Fruit fly (Drosophila melanogaster) whole organism, prepupa: ENCODE data around the gene Sec71.

ENCODE experiments used
- CG10631 ChIP-seq: fragments of 200-800 bp; sonication (Bioruptor generic); optimal IDR thresholded peaks from 2 replicates; lab custom pipeline; 2016; ENCODE audit warnings: missing biosample characterization, missing genetic modification characterization
- CG11294 ChIP-seq: fragments of 200-800 bp; sonication (Bioruptor generic); IDR thresholded peaks from 2 replicates; pipeline ENCODE4 v1.3.6; 2022; ENCODE audit warnings: missing biosample characterization, missing genetic modification characterization
- CG11902 ChIP-seq: fragments of 200-800 bp; sonication (Bioruptor generic); optimal IDR thresholded peaks from 3 replicates; lab custom pipeline; 2016; ENCODE audit warnings: missing biosample characterization, missing genetic modification characterization
- CG31627 ChIP-seq: fragments of 200-800 bp; sonication (Bioruptor generic); optimal IDR thresholded peaks from 3 replicates; lab custom pipeline; 2016; ENCODE audit warnings: missing biosample characterization, missing genetic modification characterization
- CG4318 ChIP-seq: fragments of 200-800 bp; sonication (Bioruptor generic); optimal IDR thresholded peaks from 3 replicates; lab custom pipeline; 2017; ENCODE audit warnings: missing biosample characterization, mild to moderate bottlenecking, missing genetic modification characterization
- CG6276 ChIP-seq: fragments of 200-800 bp; sonication (Bioruptor generic); optimal IDR thresholded peaks from 2 replicates; lab custom pipeline; 2017; ENCODE audit warnings: missing biosample characterization, mild to moderate bottlenecking, missing genetic modification characterization
- CG6808 ChIP-seq: fragments of 200-800 bp; sonication (Bioruptor generic); optimal IDR thresholded peaks from 3 replicates; lab custom pipeline; 2017; ENCODE audit warnings: missing biosample characterization, missing genetic modification characterization, mild to moderate bottlenecking, moderate library complexity, missing genetic modification reagents
- CG6854 ChIP-seq: fragments of 200-800 bp; sonication (Bioruptor generic); optimal IDR thresholded peaks from 2 replicates; lab custom pipeline; 2017; ENCODE audit warnings: missing biosample characterization, mild to moderate bottlenecking, missing genetic modification characterization
- CG8119 ChIP-seq: fragments of 200-800 bp; sonication (Bioruptor generic); IDR thresholded peaks from 3 replicates; pipeline ENCODE4 v1.3.6; 2022; ENCODE audit warnings: missing biosample characterization, missing genetic modification characterization
- CG8319 ChIP-seq: fragments of 200-800 bp; sonication (Bioruptor generic); optimal IDR thresholded peaks from 3 replicates; lab custom pipeline; 2016; ENCODE audit warnings: missing biosample characterization, missing genetic modification characterization
- CG9139 ChIP-seq: fragments of 200-800 bp; sonication (Bioruptor generic); optimal IDR thresholded peaks from 3 replicates; lab custom pipeline; 2017; ENCODE audit warnings: missing biosample characterization, mild to moderate bottlenecking, missing genetic modification characterization
- Eip78C ChIP-seq: fragments of 200-800 bp; sonication (Bioruptor generic); peaks from one replicate; lab custom pipeline; 2016; ENCODE audit warnings: missing biosample characterization, missing genetic modification characterization
- Ets21C ChIP-seq: fragments of 200-800 bp; sonication (Bioruptor generic); optimal IDR thresholded peaks from 3 replicates; lab custom pipeline; 2016; ENCODE audit warnings: missing biosample characterization, missing genetic modification characterization
- Ets96B ChIP-seq: fragments of 200-800 bp; optimal IDR thresholded peaks from 2 replicates; lab custom pipeline; 2019; ENCODE audit warnings: missing biosample characterization, mild to moderate bottlenecking, missing genetic modification characterization, moderate library complexity
- Gug ChIP-seq: fragments of 200-800 bp; sonication (Bioruptor generic); IDR thresholded peaks from 2 replicates; pipeline ENCODE4 v1.3.6; 2022; ENCODE audit warnings: missing biosample characterization, missing genetic modification characterization
- Hr38 ChIP-seq: sonication (Bioruptor generic); optimal IDR thresholded peaks from 2 replicates; lab custom pipeline; 2016; ENCODE audit warnings: missing biosample characterization, missing genetic modification characterization
- Hr39 ChIP-seq: fragments of 200-800 bp; sonication (Bioruptor generic); optimal IDR thresholded peaks from 2 replicates; lab custom pipeline; 2016; ENCODE audit warnings: missing biosample characterization, missing genetic modification characterization
- Lpt ChIP-seq: fragments of 200-800 bp; sonication (Bioruptor generic); optimal IDR thresholded peaks from 3 replicates; lab custom pipeline; 2016; ENCODE audit warnings: missing biosample characterization, missing genetic modification characterization
- OdsH ChIP-seq: fragments of 200-800 bp; sonication (Bioruptor generic); optimal IDR thresholded peaks from 3 replicates; lab custom pipeline; 2016; ENCODE audit warnings: missing biosample characterization, missing genetic modification characterization
- Smox ChIP-seq: fragments of 200-800 bp; sonication (Bioruptor generic); optimal IDR thresholded peaks from 3 replicates; lab custom pipeline; 2016; ENCODE audit warnings: missing biosample characterization, missing genetic modification characterization
- Sox14 ChIP-seq: fragments of 200-800 bp; sonication (Bioruptor generic); optimal IDR thresholded peaks from 3 replicates; lab custom pipeline; 2016; ENCODE audit warnings: missing biosample characterization, missing genetic modification characterization
- Sox15 ChIP-seq: fragments of 200-800 bp; sonication (Bioruptor generic); optimal IDR thresholded peaks from 3 replicates; lab custom pipeline; 2016; ENCODE audit warnings: missing biosample characterization, missing genetic modification characterization
- acj6 ChIP-seq: fragments of 200-800 bp; sonication (Bioruptor generic); optimal IDR thresholded peaks from 3 replicates; lab custom pipeline; 2016; ENCODE audit warnings: missing biosample characterization, missing genetic modification characterization
- dac ChIP-seq: fragments of 200-800 bp; sonication (Bioruptor generic); optimal IDR thresholded peaks from 2 replicates; lab custom pipeline; 2017; ENCODE audit warnings: missing biosample characterization, mild to moderate bottlenecking, missing genetic modification characterization
- dsx ChIP-seq: fragments of 200-800 bp; optimal IDR thresholded peaks from 3 replicates; lab custom pipeline; 2019; ENCODE audit warnings: missing biosample characterization, mild to moderate bottlenecking, missing genetic modification characterization, moderate library complexity; ENCODE audit not compliant: poor library complexity, severe bottlenecking
- esn ChIP-seq: fragments of 200-800 bp; sonication (Bioruptor generic); optimal IDR thresholded peaks from 2 replicates; lab custom pipeline; 2016; ENCODE audit warnings: missing biosample characterization, mild to moderate bottlenecking, missing genetic modification characterization, moderate library complexity
- fd59A ChIP-seq: fragments of 200-800 bp; sonication (Bioruptor generic); optimal IDR thresholded peaks from 2 replicates; lab custom pipeline; 2017; ENCODE audit warnings: missing biosample characterization, mild to moderate bottlenecking, missing genetic modification characterization, missing genetic modification reagents
- pdm3 ChIP-seq: fragments of 200-800 bp; sonication (Bioruptor generic); optimal IDR thresholded peaks from 3 replicates; lab custom pipeline; 2016; ENCODE audit warnings: missing biosample characterization, missing genetic modification characterization
- ss ChIP-seq, 2 experiments: fragments of 200-800 bp; sonication (Bioruptor generic); optimal IDR thresholded peaks; 2 replicates in 1 of 2; 3 replicates in 1 of 2; lab custom pipeline; 2017 to 2018; ENCODE audit warnings: mild to moderate bottlenecking in 2 of 2, missing biosample characterization in 2 of 2, missing genetic modification characterization in 2 of 2, moderate library complexity in 1 of 2
- topi ChIP-seq: fragments of 200-800 bp; sonication (Bioruptor generic); optimal IDR thresholded peaks from 3 replicates; lab custom pipeline; 2016; ENCODE audit warnings: missing biosample characterization, missing genetic modification characterization
- vri ChIP-seq: fragments of 200-800 bp; sonication (Bioruptor generic); optimal IDR thresholded peaks from 3 replicates; lab custom pipeline; 2016; ENCODE audit warnings: missing biosample characterization, mild to moderate bottlenecking, missing genetic modification characterization

Gene Sec71

DNA sequence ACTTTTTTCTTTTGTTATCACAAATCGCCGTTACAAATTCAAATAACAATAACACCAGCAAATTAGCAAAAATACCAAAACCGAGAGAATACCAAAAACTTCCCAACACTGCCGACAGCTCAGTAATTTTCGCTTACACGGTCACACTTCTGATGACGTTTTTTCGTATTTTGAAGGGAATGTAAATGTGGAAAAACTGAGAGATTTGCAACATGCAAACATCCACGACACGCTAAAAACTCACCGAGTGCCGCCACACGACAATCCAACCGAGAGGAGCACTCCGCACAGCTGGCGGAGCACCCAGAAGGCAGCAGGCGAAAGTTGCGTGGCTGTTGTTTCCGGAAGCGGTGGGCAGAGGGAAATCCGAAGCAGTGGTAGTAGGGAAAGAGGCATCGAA lies at the start of gene Sec71:
Gene Sec71, plus strand, starts transcription at position 117 of the 400 bp plus-strand sequence.
- TF ChIP-seq Ets21C (no peak), Gug (GFP tag; lab: Robert Waterston, UW) (no peak), Lpt (GFP tag; lab: Kevin White, UChicago) (no peak), dsx (GFP tag; lab: Kevin White, UChicago) (no peak), Hr38 (GFP tag; lab: Kevin White, UChicago) (no peak), esn (peak; percentile 11), OdsH (GFP tag; lab: Kevin White, UChicago) (no peak), CG11294 (GFP tag; lab: Robert Waterston, UW) (no peak), Hr39 (GFP tag; lab: Kevin White, UChicago) (no peak), CG8319 (GFP tag; lab: Kevin White, UChicago) (no peak), Smox (GFP tag; lab: Kevin White, UChicago) (no peak), CG6276 (GFP tag; lab: Kevin White, UChicago) (no peak), topi (no peak), CG4318 (GFP tag; lab: Kevin White, UChicago) (no peak), Ets96B (tag; lab: Kevin White, UChicago) (no peak), vri (GFP tag; lab: Kevin White, UChicago) (no peak), CG6854 (peak; percentile 19)

DNA sequence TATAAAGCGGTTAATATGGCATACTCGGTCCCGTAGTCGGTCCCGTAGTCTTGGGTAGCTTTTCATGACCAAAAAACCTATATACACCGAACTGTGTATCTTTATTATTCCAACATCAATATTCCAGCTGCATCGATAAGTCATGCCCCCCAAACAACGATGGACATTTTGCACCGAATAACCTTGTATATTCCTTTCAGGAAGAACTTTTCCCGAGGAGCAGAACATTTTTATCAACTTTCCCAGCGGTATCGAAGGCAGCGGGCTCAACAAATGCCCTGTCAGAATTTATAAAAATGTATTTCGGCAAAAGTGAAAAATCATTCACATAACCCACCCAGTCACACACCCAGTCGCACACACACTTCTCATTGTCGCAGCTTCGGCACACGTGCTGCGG lies 46.7 kb upstream of the Sec71 start, which contains the start of gene TM9SF4:
Gene TM9SF4, plus strand, starts transcription at position 301 of the 400 bp plus-strand sequence.
- TF ChIP-seq ss (GFP tag; optimal IDR thresholded peaks at IDR 0.05; lab: Kevin White, UChicago), result no peak
- TF ChIP-seq fd59A (GFP tag; lab: Kevin White, UChicago), result no peak
- no peak for TF ChIP-seq CG10631 (GFP tag; lab: Kevin White, UChicago)
- no peak for TF ChIP-seq dsx (GFP tag; lab: Kevin White, UChicago)
- no peak for TF ChIP-seq dac (GFP tag; lab: Kevin White, UChicago)
- no peak for TF ChIP-seq acj6 (GFP tag; lab: Kevin White, UChicago)
- TF ChIP-seq CG11902, result no peak
- TF ChIP-seq CG8119 (GFP tag; lab: Robert Waterston, UW), result no peak
- no peak for TF ChIP-seq CG9139 (GFP tag; lab: Kevin White, UChicago)
- TF ChIP-seq Eip78C (GFP tag; lab: Kevin White, UChicago), result no peak
- no peak for TF ChIP-seq CG8319 (GFP tag; lab: Kevin White, UChicago)
- no peak for TF ChIP-seq Lpt (GFP tag; lab: Kevin White, UChicago)
- TF ChIP-seq Hr38 (GFP tag; lab: Kevin White, UChicago), result no peak
- TF ChIP-seq esn, result no peak
- no peak for TF ChIP-seq Sox15 (GFP tag; lab: Kevin White, UChicago)
- no peak for TF ChIP-seq Sox14
- TF ChIP-seq Ets21C, result no peak

DNA sequence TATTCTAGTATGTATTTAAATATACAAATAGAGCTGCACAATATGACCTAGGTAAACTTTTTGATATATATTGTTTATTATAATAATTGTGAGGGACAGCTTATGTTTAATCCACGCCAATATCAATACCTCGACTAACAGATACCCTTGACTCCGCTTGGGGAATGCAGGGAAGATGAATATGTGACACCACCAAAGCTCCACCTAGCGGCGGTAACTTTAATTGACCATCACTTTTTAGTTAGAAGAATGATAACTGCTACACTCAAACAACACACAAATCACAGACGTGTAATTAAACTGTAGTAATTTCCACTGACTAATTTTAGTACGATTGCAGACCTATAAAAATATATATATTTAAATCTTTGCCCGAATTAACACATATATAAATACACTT lies 30.2 kb upstream of the Sec71 start:
- TF ChIP-seq topi (no peak), Lpt (GFP tag; lab: Kevin White, UChicago) (no peak), CG6276 (GFP tag; lab: Kevin White, UChicago) (no peak), Eip78C (GFP tag; lab: Kevin White, UChicago) (no peak), CG9139 (GFP tag; lab: Kevin White, UChicago) (no peak)
- TF ChIP-seq, all 60 proteins: peak for 0

DNA sequence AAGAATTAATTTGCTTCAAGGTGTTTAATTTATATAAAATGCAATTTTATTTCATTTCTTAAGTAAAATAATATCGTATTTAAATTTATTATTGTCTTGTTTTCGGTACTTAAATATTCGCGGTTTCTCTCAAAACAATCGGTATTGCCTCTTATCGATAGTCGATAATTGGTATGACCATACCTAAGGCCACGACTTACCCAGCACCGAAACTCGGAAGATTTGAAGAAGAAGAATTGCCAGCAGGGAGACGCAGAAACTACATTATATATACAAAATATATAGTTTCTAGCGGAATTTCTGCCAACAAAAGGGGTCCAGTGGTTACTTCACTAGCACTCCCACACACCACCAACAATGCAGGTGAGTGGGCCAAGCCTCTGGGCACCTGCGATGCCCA lies 22.4 kb upstream of the Sec71 start:
- TF ChIP-seq CG6276 (GFP tag; lab: Kevin White, UChicago) (peak; percentile 88), Hr39 (GFP tag; lab: Kevin White, UChicago) (no peak)

DNA sequence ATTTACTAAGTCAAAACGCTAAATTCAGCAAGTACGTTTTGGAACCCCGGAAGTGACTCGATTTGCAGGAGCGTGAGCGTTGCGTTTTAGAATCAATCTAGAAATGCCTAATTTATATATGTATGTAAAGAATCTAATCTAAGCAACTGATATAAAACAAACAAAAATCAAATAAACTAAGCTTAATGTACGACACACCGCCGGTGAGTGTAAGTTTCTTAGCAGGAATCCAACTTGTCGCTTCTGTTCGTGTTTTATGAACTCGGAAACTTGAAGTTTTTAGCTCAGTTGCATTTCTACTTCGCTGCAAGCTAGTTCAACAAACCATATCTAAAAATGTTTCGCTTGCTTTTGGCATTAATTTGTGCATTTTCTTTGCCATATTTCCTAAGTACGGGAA lies 19.6 kb upstream of the Sec71 start, which contains the start of gene CG43376:
Gene CG43376, plus strand, starts transcription at position 301 of the 400 bp plus-strand sequence.
- TF ChIP-seq pdm3 (no peak), Hr38 (GFP tag; lab: Kevin White, UChicago) (no peak), Ets21C (no peak), Smox (GFP tag; lab: Kevin White, UChicago) (no peak), Sox15 (GFP tag; lab: Kevin White, UChicago) (no peak), CG31627 (GFP tag; lab: Kevin White, UChicago) (no peak), Sox14 (no peak), CG6808 (no peak), dac (GFP tag; lab: Kevin White, UChicago) (no peak)
- TF ChIP-seq, all 60 proteins: peak for 0
